Worm (Caenorhabditis elegans) whole organism, L3 larva: ENCODE data around the gene snb-6.

Source experiments
- ZK546.5 ChIP-seq: sonication (generic microtip); optimal IDR thresholded peaks from 2 replicates; lab custom pipeline; 2017; ENCODE audit warnings: missing biosample characterization, missing genetic modification characterization
- nhr-11 ChIP-seq: fragments of 150-350 bp; optimal IDR thresholded peaks from 2 replicates; lab custom pipeline; 2014; ENCODE audit warnings: missing biosample characterization, missing genetic modification characterization
- nhr-237 ChIP-seq: fragments of 150-350 bp; optimal IDR thresholded peaks from 2 replicates; lab custom pipeline; 2014; ENCODE audit warnings: missing biosample characterization, missing genetic modification characterization

DNA sequence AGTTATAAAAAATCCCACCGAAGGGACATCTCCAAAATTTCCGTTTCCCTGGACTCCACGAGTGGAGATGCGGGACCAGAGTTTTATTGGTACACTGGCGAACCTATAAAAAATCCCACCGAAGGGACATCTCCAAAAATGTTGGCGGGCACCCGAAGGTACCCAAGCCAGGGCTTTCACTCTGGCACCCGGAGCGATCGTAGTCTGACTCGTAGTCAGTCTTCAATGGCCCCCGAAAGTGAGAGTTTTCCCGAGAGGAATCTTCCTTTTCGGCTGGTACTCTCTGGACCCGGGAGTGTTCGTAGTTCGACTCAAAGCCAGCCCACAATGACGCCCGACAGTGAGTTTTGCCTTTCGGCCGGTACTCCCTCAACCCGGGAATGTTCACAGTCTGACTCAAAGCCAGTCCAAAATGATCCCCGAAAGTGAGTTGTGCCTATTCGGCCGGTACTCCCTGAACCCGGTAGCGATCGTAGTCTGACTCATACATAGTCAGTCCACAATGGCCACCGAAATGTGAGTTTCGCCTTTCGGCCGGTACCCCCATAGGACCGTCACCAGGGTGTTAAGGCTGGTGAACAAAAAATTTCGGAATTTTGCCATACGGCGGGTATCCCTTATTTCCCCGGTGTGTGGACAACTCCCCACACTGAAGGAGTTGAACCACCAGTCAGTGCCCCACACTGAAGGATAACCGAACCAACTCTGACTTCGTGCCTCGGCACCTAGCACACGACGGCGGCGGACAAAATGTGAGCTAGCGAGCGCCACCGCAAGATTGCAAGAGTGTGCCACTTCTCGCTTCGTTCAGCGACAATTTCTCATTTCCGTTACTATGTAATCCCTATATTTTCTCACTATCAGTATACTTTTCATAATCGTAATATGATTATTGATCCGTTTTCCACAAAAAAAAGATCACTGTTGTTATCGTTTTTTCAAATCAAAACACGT lies 17.8 kb upstream of the snb-6 start:
- no peak for TF ChIP-seq nhr-11 (tag; lab: Kevin White, UChicago)
- no peak for TF ChIP-seq ZK546.5 (tag; lab: Kevin White, UChicago)
- TF ChIP-seq nhr-237 (tag; lab: Kevin White, UChicago): no peak
